Worm (Caenorhabditis elegans) whole organism, L4 larva: ENCODE results near the gene spin-4.

Experiments used
- F10B5.3 ChIP-seq: sonication (generic microtip); optimal IDR thresholded peaks from 2 replicates; lab custom pipeline; 2016; ENCODE audit warnings: mild to moderate bottlenecking, missing genetic modification characterization, missing compliant biosample characterization
- F26F4.8 ChIP-seq: fragments of 200-800 bp; sonication (Bioruptor generic); conservative IDR thresholded peaks from 2 replicates; pipeline ENCODE4 v1.3.6; 2022; ENCODE audit warnings: missing genetic modification characterization, missing compliant biosample characterization
- F37D6.2 ChIP-seq: sonication (generic microtip); optimal IDR thresholded peaks from 2 replicates; lab custom pipeline; 2016; ENCODE audit warnings: mild to moderate bottlenecking, missing genetic modification characterization, missing compliant biosample characterization
- F44E2.7 ChIP-seq: fragments of 200-800 bp; sonication (Bioruptor generic); IDR thresholded peaks from 2 replicates; pipeline ENCODE4 v2.1.2; 2022; ENCODE audit warnings: missing genetic modification characterization, missing compliant biosample characterization
- F49E8.2 ChIP-seq: sonication (generic microtip); optimal IDR thresholded peaks from 2 replicates; lab custom pipeline; 2016; ENCODE audit warnings: missing compliant biosample characterization, mild to moderate bottlenecking, missing genetic modification characterization, borderline replicate concordance
- R02D3.7 ChIP-seq: fragments of 150-350 bp; sonication (generic microtip); optimal IDR thresholded peaks from 3 replicates; lab custom pipeline; 2014; ENCODE audit warnings: missing biosample characterization, missing genetic modification characterization
- T20F7.1 ChIP-seq: fragments of 200-800 bp; sonication (Bioruptor generic); optimal IDR thresholded peaks from 2 replicates; lab custom pipeline; 2018; ENCODE audit warnings: mild to moderate bottlenecking, missing genetic modification characterization, missing compliant biosample characterization
- T26A8.4 ChIP-seq: fragments of 200-800 bp; sonication (Bioruptor generic); IDR thresholded peaks from 2 replicates; pipeline ENCODE4 v1.3.6; 2022; ENCODE audit warnings: missing genetic modification characterization, missing compliant biosample characterization
- Y105C5A.15 ChIP-seq: fragments of 200-800 bp; sonication (Bioruptor generic); IDR thresholded peaks from 2 replicates; pipeline ENCODE4 v1.3.6; 2022; ENCODE audit warnings: missing genetic modification characterization, missing compliant biosample characterization
- Y48G9A.11 ChIP-seq: fragments of 200-800 bp; sonication (Bioruptor generic); IDR thresholded peaks from 2 replicates; pipeline ENCODE4 v1.3.6; 2022; ENCODE audit warnings: missing genetic modification reagents, missing genetic modification characterization, missing compliant biosample characterization
- ZK337.2 ChIP-seq: fragments of 200-800 bp; sonication (Bioruptor generic); IDR thresholded peaks from 2 replicates; pipeline ENCODE4 v1.3.6; 2022; ENCODE audit warnings: missing genetic modification reagents, missing genetic modification characterization, missing compliant biosample characterization
- aly-2 ChIP-seq: sonication (generic microtip); optimal IDR thresholded peaks from 2 replicates; lab custom pipeline; 2018; ENCODE audit warnings: missing biosample characterization, missing genetic modification characterization
- attf-4 ChIP-seq: sonication (generic microtip); optimal IDR thresholded peaks from 3 replicates; lab custom pipeline; 2017; ENCODE audit warnings: missing biosample characterization, missing genetic modification characterization
- ceh-20 ChIP-seq: fragments of 200-800 bp; sonication (Bioruptor generic); IDR thresholded peaks from 2 replicates; pipeline ENCODE4 v1.3.6; 2022; ENCODE audit warnings: missing genetic modification reagents, missing genetic modification characterization, missing compliant biosample characterization
- ceh-28 ChIP-seq: fragments of 150-350 bp; optimal IDR thresholded peaks from 2 replicates; lab custom pipeline; 2014; ENCODE audit warnings: missing biosample characterization, missing genetic modification reagents, missing genetic modification characterization
- ceh-62 ChIP-seq: sonication (generic microtip); optimal IDR thresholded peaks from 2 replicates; lab custom pipeline; 2017; ENCODE audit warnings: missing biosample characterization, missing genetic modification characterization
- ceh-82 ChIP-seq: sonication (generic microtip); optimal IDR thresholded peaks from 2 replicates; lab custom pipeline; 2017; ENCODE audit warnings: missing biosample characterization, missing genetic modification characterization
- cey-2 ChIP-seq: sonication (generic microtip); optimal IDR thresholded peaks from 3 replicates; lab custom pipeline; 2017; ENCODE audit warnings: missing genetic modification characterization, mild to moderate bottlenecking, missing compliant biosample characterization, antibody characterized with exemption, borderline replicate concordance; ENCODE audit not compliant: insufficient read depth
- daf-12 ChIP-seq: fragments of 150-350 bp; optimal IDR thresholded peaks from 2 replicates; lab custom pipeline; 2014; ENCODE audit warnings: missing biosample characterization, missing genetic modification reagents, missing genetic modification characterization
- daf-16 ChIP-seq, 3 experiments: sonication (generic microtip); optimal IDR thresholded peaks; 2 replicates each; lab custom pipeline; 2016 to 2017; ENCODE audit warnings: missing genetic modification characterization in 3 of 3, missing genetic modification reagents in 3 of 3, mild to moderate bottlenecking in 2 of 3, missing compliant biosample characterization in 2 of 3, missing biosample characterization in 1 of 3, moderate library complexity in 1 of 3
- daf-19 ChIP-seq: fragments of 200-800 bp; sonication (Bioruptor generic); conservative IDR thresholded peaks from 2 replicates; pipeline ENCODE4 v1.3.6; 2022; ENCODE audit warnings: missing genetic modification characterization, missing compliant biosample characterization
- daf-8 ChIP-seq: fragments of 200-800 bp; sonication (Bioruptor generic); IDR thresholded peaks from 2 replicates; pipeline ENCODE4 v1.3.6; 2022; ENCODE audit warnings: missing genetic modification characterization, missing compliant biosample characterization
- dpl-1 ChIP-seq: fragments of 150-350 bp; optimal IDR thresholded peaks from 2 replicates; lab custom pipeline; 2014; ENCODE audit warnings: missing biosample characterization, missing genetic modification reagents, missing genetic modification characterization
- duxl-1 ChIP-seq: sonication (generic microtip); optimal IDR thresholded peaks from 2 replicates; lab custom pipeline; 2016; ENCODE audit warnings: mild to moderate bottlenecking, missing genetic modification characterization, moderate library complexity, missing compliant biosample characterization; ENCODE audit not compliant: poor library complexity
- dve-1 ChIP-seq: sonication (generic microtip); optimal IDR thresholded peaks from 2 replicates; lab custom pipeline; 2017; ENCODE audit warnings: antibody characterized with exemption, mild to moderate bottlenecking, missing genetic modification characterization, missing compliant biosample characterization; ENCODE audit not compliant: insufficient read depth
- gei-8 ChIP-seq: fragments of 200-800 bp; sonication (Bioruptor generic); optimal IDR thresholded peaks from 2 replicates; lab custom pipeline; 2018; ENCODE audit warnings: mild to moderate bottlenecking, missing genetic modification characterization, missing compliant biosample characterization
- hlh-11 ChIP-seq: fragments of 200-800 bp; sonication (Bioruptor generic); optimal IDR thresholded peaks from 2 replicates; lab custom pipeline; 2018; ENCODE audit warnings: mild to moderate bottlenecking, missing genetic modification characterization, missing compliant biosample characterization
- hlh-30 ChIP-seq: sonication (generic microtip); optimal IDR thresholded peaks from 2 replicates; lab custom pipeline; 2017; ENCODE audit warnings: antibody characterized with exemption, mild to moderate bottlenecking, missing genetic modification characterization, missing compliant biosample characterization; ENCODE audit not compliant: insufficient read depth
- jun-1 ChIP-seq: fragments of 150-350 bp; optimal IDR thresholded peaks from 2 replicates; lab custom pipeline; 2014; ENCODE audit warnings: missing biosample characterization, missing genetic modification reagents, missing genetic modification characterization
- lin-29 ChIP-seq: fragments of 200-800 bp; sonication (Bioruptor generic); IDR thresholded peaks from 2 replicates; pipeline ENCODE4 v1.3.6; 2022; ENCODE audit warnings: missing genetic modification reagents, missing genetic modification characterization, missing compliant biosample characterization
- madf-5 ChIP-seq, 2 experiments: fragments of 200-800 bp; sonication (Bioruptor generic); IDR thresholded peaks; 2 replicates each; pipeline ENCODE4 v1.3.6; 2022; ENCODE audit warnings: missing compliant biosample characterization in 2 of 2, missing genetic modification characterization in 2 of 2
- mdt-29 ChIP-seq: fragments of 200-800 bp; sonication (Bioruptor generic); IDR thresholded peaks from 2 replicates; pipeline ENCODE4 v1.3.6; 2022; ENCODE audit warnings: missing genetic modification reagents, missing genetic modification characterization, missing compliant biosample characterization
- mxl-2 ChIP-seq: fragments of 200-800 bp; sonication (Bioruptor generic); conservative IDR thresholded peaks from 2 replicates; pipeline ENCODE4 v1.3.6; 2022; ENCODE audit warnings: missing genetic modification reagents, missing genetic modification characterization, missing compliant biosample characterization
- mxl-3 ChIP-seq: fragments of 200-800 bp; sonication (Bioruptor generic); optimal IDR thresholded peaks from 2 replicates; lab custom pipeline; 2018; ENCODE audit warnings: mild to moderate bottlenecking, missing genetic modification characterization, missing compliant biosample characterization
- nhr-10 ChIP-seq: fragments of 150-350 bp; optimal IDR thresholded peaks from 2 replicates; lab custom pipeline; 2014; ENCODE audit warnings: missing biosample characterization, missing genetic modification characterization
- nhr-102 ChIP-seq: sonication (generic microtip); optimal IDR thresholded peaks from 2 replicates; lab custom pipeline; 2016; ENCODE audit warnings: mild to moderate bottlenecking, missing genetic modification characterization, moderate library complexity, missing compliant biosample characterization
- nhr-28 ChIP-seq: fragments of 150-350 bp; optimal IDR thresholded peaks from 2 replicates; lab custom pipeline; 2014; ENCODE audit warnings: missing biosample characterization, missing genetic modification characterization
- nhr-41 ChIP-seq: fragments of 200-800 bp; sonication (Bioruptor generic); IDR thresholded peaks from 2 replicates; pipeline ENCODE4 v1.3.6; 2022; ENCODE audit warnings: missing genetic modification reagents, missing genetic modification characterization, missing compliant biosample characterization
- nhr-42 ChIP-seq: fragments of 200-800 bp; sonication (Bioruptor generic); IDR thresholded peaks from 2 replicates; pipeline ENCODE4 v1.3.6; 2022; ENCODE audit warnings: missing genetic modification characterization, missing compliant biosample characterization
- nhr-48 ChIP-seq: sonication (generic microtip); optimal IDR thresholded peaks from 2 replicates; lab custom pipeline; 2016; ENCODE audit warnings: mild to moderate bottlenecking, missing genetic modification characterization, missing compliant biosample characterization
- nhr-6 ChIP-seq: fragments of 150-350 bp; optimal IDR thresholded peaks from 2 replicates; lab custom pipeline; 2014; ENCODE audit warnings: missing biosample characterization, missing genetic modification characterization
- nhr-76 ChIP-seq: fragments of 150-350 bp; optimal IDR thresholded peaks from 2 replicates; lab custom pipeline; 2014; ENCODE audit warnings: missing biosample characterization, missing genetic modification characterization
- php-3 ChIP-seq: fragments of 200-800 bp; sonication (Bioruptor generic); IDR thresholded peaks from 2 replicates; pipeline ENCODE4 v1.3.6; 2022; ENCODE audit warnings: missing genetic modification reagents, missing genetic modification characterization, missing compliant biosample characterization
- rbr-2 ChIP-seq: sonication (generic microtip); optimal IDR thresholded peaks from 2 replicates; lab custom pipeline; 2016; ENCODE audit warnings: missing genotype, missing genetic modification characterization, missing compliant biosample characterization
- sdz-12 ChIP-seq: fragments of 200-800 bp; sonication (Bioruptor generic); optimal IDR thresholded peaks from 2 replicates; lab custom pipeline; 2018; ENCODE audit warnings: mild to moderate bottlenecking, missing genetic modification characterization, missing compliant biosample characterization
- set-16 ChIP-seq: fragments of 200-800 bp; sonication (Bioruptor generic); IDR thresholded peaks from 2 replicates; pipeline ENCODE4 v1.3.6; 2022; ENCODE audit warnings: missing genetic modification reagents, missing genetic modification characterization, missing compliant biosample characterization
- snpc-1.2 ChIP-seq: fragments of 200-800 bp; sonication (Bioruptor generic); IDR thresholded peaks from 2 replicates; pipeline ENCODE4 v1.3.6; 2022; ENCODE audit warnings: missing genetic modification reagents, missing genetic modification characterization, missing compliant biosample characterization
- spr-1 ChIP-seq: sonication (generic microtip); optimal IDR thresholded peaks from 2 replicates; lab custom pipeline; 2016; ENCODE audit warnings: mild to moderate bottlenecking, missing genetic modification characterization, missing compliant biosample characterization
- unc-39 ChIP-seq: sonication (generic microtip); optimal IDR thresholded peaks from 2 replicates; lab custom pipeline; 2017; ENCODE audit warnings: missing biosample characterization, missing genetic modification characterization
- zag-1 ChIP-seq: fragments of 150-350 bp; optimal IDR thresholded peaks from 2 replicates; lab custom pipeline; 2014; ENCODE audit warnings: missing biosample characterization, missing genetic modification characterization
- zfp-2 ChIP-seq: sonication (generic microtip); optimal IDR thresholded peaks from 2 replicates; lab custom pipeline; 2016; ENCODE audit warnings: mild to moderate bottlenecking, missing genetic modification characterization, missing compliant biosample characterization

spin-4 gene

DNA sequence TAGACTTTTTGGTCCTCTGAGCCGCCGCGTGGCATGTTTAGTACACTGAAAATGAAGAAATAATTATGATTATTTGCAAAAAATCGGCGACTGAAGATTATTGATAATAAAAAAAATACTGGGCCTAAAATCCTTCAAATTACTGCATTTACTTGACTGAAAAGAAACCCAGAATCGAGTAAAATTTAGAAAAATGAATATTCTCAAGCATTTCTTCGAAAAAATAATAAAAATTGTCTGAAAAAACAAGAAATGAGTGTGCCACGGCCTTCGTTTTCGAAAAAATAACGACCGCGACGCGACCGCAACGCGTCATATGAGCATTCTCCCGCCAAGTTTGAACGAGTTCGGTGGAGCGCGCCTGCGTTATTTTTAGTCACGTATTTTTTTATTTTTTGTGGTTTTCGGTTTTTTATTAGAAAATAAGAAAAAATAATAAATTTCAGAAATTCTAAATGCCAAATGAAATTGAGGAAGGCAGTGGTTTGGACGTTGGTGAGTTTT lies at the start of gene spin-4, which contains the start of gene rsp-3:
Gene spin-4, plus strand, starts transcription at position 447 of the 504 bp plus-strand sequence.
Gene rsp-3, minus strand, starts transcription at position 51 of the 504 bp plus-strand sequence.
- TF ChIP-seq R02D3.7 (tag; lab: Kevin White, UChicago), result no peak
- TF ChIP-seq madf-5 (GFP tag; IDR thresholded peaks at IDR 0.05; lab: Robert Waterston, UW), result no peak
- TF ChIP-seq T26A8.4, result no peak
- TF ChIP-seq F37D6.2 (tag; lab: Kevin White, UChicago), result no peak
- no peak for TF ChIP-seq nhr-41 (GFP tag; lab: Robert Waterston, UW)
- TF ChIP-seq ceh-62 (tag; lab: Kevin White, UChicago), result no peak
- TF ChIP-seq zfp-2 (tag; lab: Kevin White, UChicago), result no peak
- no peak for TF ChIP-seq unc-39 (tag; lab: Kevin White, UChicago)
- no peak for TF ChIP-seq zag-1
- no peak for TF ChIP-seq daf-16 (GFP tag; optimal IDR thresholded peaks at IDR 0.05; lab: Kevin White, UChicago)
- peak; percentile 55 for TF ChIP-seq daf-16 (tag; optimal IDR thresholded peaks at IDR 0.05; lab: Kevin White, UChicago)
- TF ChIP-seq dve-1 (tag; lab: Kevin White, UChicago), result peak; percentile 74
- peak; percentile 10 for TF ChIP-seq nhr-102 (tag; lab: Kevin White, UChicago)
- TF ChIP-seq php-3 (GFP tag; lab: Robert Waterston, UW), result no peak
- no peak for TF ChIP-seq snpc-1.2 (GFP tag; lab: Robert Waterston, UW)
- TF ChIP-seq F10B5.3 (tag; lab: Kevin White, UChicago), result no peak
- no peak for TF ChIP-seq daf-8 (GFP tag; lab: Robert Waterston, UW)
- no peak for TF ChIP-seq ceh-20 (GFP tag; lab: Robert Waterston, UW)
- no peak for TF ChIP-seq Y48G9A.11 (GFP tag; lab: Robert Waterston, UW)
- TF ChIP-seq cey-2 (tag; lab: Kevin White, UChicago), result no peak
- no peak for TF ChIP-seq nhr-42 (GFP tag; lab: Robert Waterston, UW)
- TF ChIP-seq nhr-28, result peak; percentile 41
- no peak for TF ChIP-seq spr-1 (tag; lab: Kevin White, UChicago)
- peak; percentile 91 for TF ChIP-seq dpl-1 (GFP tag; lab: Kevin White, UChicago)
- no peak for TF ChIP-seq aly-2 (tag; lab: Kevin White, UChicago)
- no peak for TF ChIP-seq set-16 (GFP tag; lab: Robert Waterston, UW)
- no peak for TF ChIP-seq mxl-2 (GFP tag; lab: Robert Waterston, UW)
- no peak for TF ChIP-seq F26F4.8
- no peak for TF ChIP-seq duxl-1 (tag; lab: Kevin White, UChicago)
- no peak for TF ChIP-seq sdz-12
- TF ChIP-seq nhr-48 (tag; lab: Kevin White, UChicago), result no peak
- no peak for TF ChIP-seq attf-4 (tag; lab: Kevin White, UChicago)
- TF ChIP-seq nhr-76 (tag; lab: Kevin White, UChicago), result no peak
- no peak for TF ChIP-seq ceh-28 (tag; lab: Kevin White, UChicago)
- TF ChIP-seq daf-19 (GFP tag; lab: Robert Waterston, UW), result no peak
- TF ChIP-seq ZK337.2 (GFP tag; lab: Robert Waterston, UW), result no peak
- no peak for TF ChIP-seq T20F7.1 (GFP tag; lab: Kevin White, UChicago)
- TF ChIP-seq nhr-10 (tag; lab: Kevin White, UChicago), result no peak
- no peak for TF ChIP-seq Y105C5A.15 (GFP tag; lab: Robert Waterston, UW)
- no peak for TF ChIP-seq lin-29
- TF ChIP-seq mdt-29 (GFP tag; lab: Robert Waterston, UW), result no peak
- peak; percentile 59 for TF ChIP-seq nhr-6 (tag; lab: Kevin White, UChicago)
- TF ChIP-seq daf-12 (tag; lab: Kevin White, UChicago), result no peak
- TF ChIP-seq gei-8, result no peak
- TF ChIP-seq hlh-11 (tag; lab: Kevin White, UChicago), result no peak
- no peak for TF ChIP-seq jun-1 (tag; lab: Kevin White, UChicago)
- no peak for TF ChIP-seq F44E2.7 (GFP tag; lab: Robert Waterston, UW)
- no peak for TF ChIP-seq F49E8.2 (tag; lab: Kevin White, UChicago)
- TF ChIP-seq rbr-2 (tag; lab: Kevin White, UChicago), result peak; percentile 53
- TF ChIP-seq mxl-3, result no peak
- TF ChIP-seq ceh-82, result no peak
- peak; percentile 98 for TF ChIP-seq hlh-30 (tag; lab: Kevin White, UChicago)
